Fruit fly (Drosophila melanogaster) whole organism, wandering third instar larva: ENCODE measurements around the gene spoon.
A peak's percentile ranks its signal among the peaks of the same experiment; 100 is the strongest.

Experiments
- Abd-B ChIP-seq: fragments of >200 bp; optimal IDR thresholded peaks from 2 replicates; lab custom pipeline; 2017; ENCODE audit warnings: missing biosample characterization, missing genetic modification characterization
- CG32264 ChIP-seq: fragments of 200-800 bp; sonication (Bioruptor generic); optimal IDR thresholded peaks from 2 replicates; lab custom pipeline; 2016; ENCODE audit warnings: missing biosample characterization, missing genetic modification characterization
- CG9705 ChIP-seq: fragments of 200-800 bp; sonication (Bioruptor generic); optimal IDR thresholded peaks from 2 replicates; lab custom pipeline; 2018; ENCODE audit warnings: missing biosample characterization, mild to moderate bottlenecking, missing genetic modification characterization
- CrebA ChIP-seq: fragments of 200-800 bp; sonication (Bioruptor generic); optimal IDR thresholded peaks from 2 replicates; lab custom pipeline; 2016; ENCODE audit warnings: missing biosample characterization, mild to moderate bottlenecking, missing genetic modification characterization, borderline replicate concordance
- Dif ChIP-seq: fragments of 200-275, 200-300 bp; sonication (Bioruptor generic); optimal IDR thresholded peaks from 2 replicates; lab custom pipeline; 2018; ENCODE audit warnings: missing biosample characterization, missing genetic modification characterization; ENCODE audit not compliant: partially characterized antibody
- GATAd ChIP-seq: sonication (Bioruptor generic); optimal IDR thresholded peaks from 2 replicates; lab custom pipeline; 2016; ENCODE audit warnings: missing biosample characterization, missing genetic modification characterization
- HLH106 ChIP-seq: fragments of 200-800 bp; optimal IDR thresholded peaks from 3 replicates; lab custom pipeline; 2019; ENCODE audit warnings: missing biosample characterization, mild to moderate bottlenecking, missing genetic modification characterization, moderate library complexity
- Hnf4 ChIP-seq: fragments of 200-800 bp; sonication (Bioruptor generic); optimal IDR thresholded peaks from 2 replicates; lab custom pipeline; 2016; ENCODE audit warnings: missing biosample characterization, mild to moderate bottlenecking, missing genetic modification characterization
- Hr78 ChIP-seq: fragments of >200 bp; optimal IDR thresholded peaks from 2 replicates; lab custom pipeline; 2017; ENCODE audit warnings: missing biosample characterization, missing genetic modification characterization
- Hr83 ChIP-seq: fragments of 200-300 bp; sonication (Bioruptor generic); optimal IDR thresholded peaks from 2 replicates; lab custom pipeline; 2016; ENCODE audit warnings: missing biosample characterization, mild to moderate bottlenecking, missing genetic modification characterization, moderate library complexity; ENCODE audit not compliant: poor library complexity, severe bottlenecking
- Jra ChIP-seq: sonication (Bioruptor generic); optimal IDR thresholded peaks from 2 replicates; lab custom pipeline; 2016; ENCODE audit warnings: missing biosample characterization, missing genetic modification characterization
- Mio ChIP-seq: sonication (Bioruptor generic); optimal IDR thresholded peaks from 2 replicates; lab custom pipeline; 2016; ENCODE audit warnings: missing biosample characterization, missing genetic modification characterization
- Myc ChIP-seq: fragments of >200 bp; optimal IDR thresholded peaks from 2 replicates; lab custom pipeline; 2017
- N ChIP-seq: fragments of >200 bp; optimal IDR thresholded peaks from 2 replicates; lab custom pipeline; 2018; ENCODE audit warnings: missing biosample characterization, missing external identifiers, missing genetic modification characterization
- OdsH ChIP-seq: fragments of 200-800 bp; sonication (Bioruptor generic); optimal IDR thresholded peaks from 2 replicates; lab custom pipeline; 2016; ENCODE audit warnings: missing biosample characterization, mild to moderate bottlenecking, missing genetic modification characterization
- Rel ChIP-seq, 2 experiments: fragments of 200-800 bp; sonication (Bioruptor generic) in 1 of 2; optimal IDR thresholded peaks; 2 replicates in 1 of 2; 3 replicates in 1 of 2; lab custom pipeline; 2016 to 2019; ENCODE audit warnings: mild to moderate bottlenecking in 2 of 2, missing biosample characterization in 2 of 2, missing genetic modification characterization in 2 of 2, moderate library complexity in 1 of 2
- Sp1 ChIP-seq: fragments of 200-800 bp; sonication (Bioruptor generic); optimal IDR thresholded peaks from 3 replicates; lab custom pipeline; 2019; ENCODE audit warnings: missing biosample characterization, mild to moderate bottlenecking, missing genetic modification characterization, moderate library complexity
- Vsx2 ChIP-seq: fragments of 200-300, 225-300 bp; sonication (Bioruptor generic); optimal IDR thresholded peaks from 2 replicates; lab custom pipeline; 2018; ENCODE audit warnings: missing biosample characterization, missing genetic modification characterization; ENCODE audit not compliant: partially characterized antibody
- br ChIP-seq: fragments of 200-800 bp; sonication (Bioruptor generic); optimal IDR thresholded peaks from 2 replicates; lab custom pipeline; 2016; ENCODE audit warnings: missing biosample characterization, missing genetic modification characterization
- brk ChIP-seq: fragments of 200-800 bp; sonication (Bioruptor generic); optimal IDR thresholded peaks from 2 replicates; lab custom pipeline; 2016; ENCODE audit warnings: missing biosample characterization, mild to moderate bottlenecking, missing genetic modification characterization
- dl ChIP-seq, 2 experiments: fragments of 175-275, 200-275 bp in 1 of 2; fragments of 200-275 bp in 1 of 2; sonication (Bioruptor generic); optimal IDR thresholded peaks; lab custom pipeline; 2018; ENCODE audit warnings: mild to moderate bottlenecking in 2 of 2, missing biosample characterization in 2 of 2, missing genetic modification characterization in 2 of 2, moderate library complexity in 2 of 2; ENCODE audit not compliant: partially characterized antibody in 2 of 2, insufficient read depth in 1 of 2
- dmrt93B ChIP-seq: fragments of 200-800 bp; sonication (Bioruptor generic); optimal IDR thresholded peaks from 2 replicates; lab custom pipeline; 2018; ENCODE audit warnings: missing biosample characterization, mild to moderate bottlenecking, missing genetic modification characterization
- dsf ChIP-seq: sonication (Bioruptor generic); optimal IDR thresholded peaks from 2 replicates; lab custom pipeline; 2016; ENCODE audit warnings: missing biosample characterization, missing genetic modification characterization, borderline replicate concordance
- ey ChIP-seq: fragments of 200-800 bp; sonication (Bioruptor generic); optimal IDR thresholded peaks from 2 replicates; lab custom pipeline; 2016; ENCODE audit warnings: missing biosample characterization, missing genetic modification characterization
- foxo ChIP-seq, 2 experiments: fragments of 200-800 bp; sonication (Bioruptor generic); optimal IDR thresholded peaks; 2 replicates in 1 of 2; 3 replicates in 1 of 2; lab custom pipeline; 2016 to 2017; ENCODE audit warnings: missing biosample characterization in 2 of 2, missing genetic modification characterization in 2 of 2
- fru ChIP-seq: fragments of 200-800 bp; sonication (Bioruptor generic); optimal IDR thresholded peaks from 3 replicates; lab custom pipeline; 2016; ENCODE audit warnings: missing biosample characterization, mild to moderate bottlenecking, missing genetic modification characterization
- h ChIP-seq: fragments of 200-800 bp; sonication (Bioruptor generic); optimal IDR thresholded peaks from 3 replicates; lab custom pipeline; 2016; ENCODE audit warnings: missing biosample characterization, mild to moderate bottlenecking, missing genetic modification characterization
- jim ChIP-seq: fragments of 175-275, 200-325 bp; sonication (Bioruptor generic); optimal IDR thresholded peaks from 2 replicates; lab custom pipeline; 2016; ENCODE audit warnings: missing biosample characterization, mild to moderate bottlenecking, missing genetic modification characterization
- lola ChIP-seq: fragments of >200 bp; optimal IDR thresholded peaks from 2 replicates; lab custom pipeline; 2017; ENCODE audit warnings: missing biosample characterization, missing genetic modification characterization
- pan ChIP-seq: fragments of >200 bp; optimal IDR thresholded peaks from 2 replicates; lab custom pipeline; 2017
- psq ChIP-seq: fragments of 200-800 bp; sonication (Bioruptor generic); optimal IDR thresholded peaks from 3 replicates; lab custom pipeline; 2017; ENCODE audit warnings: missing biosample characterization, mild to moderate bottlenecking, missing genetic modification characterization, moderate library complexity
- rgr ChIP-seq: fragments of 200-800 bp; sonication (Bioruptor generic); optimal IDR thresholded peaks from 3 replicates; lab custom pipeline; 2016; ENCODE audit warnings: missing biosample characterization, mild to moderate bottlenecking, missing genetic modification characterization
- sage ChIP-seq: fragments of 200-800 bp; sonication (Bioruptor generic); optimal IDR thresholded peaks from 2 replicates; lab custom pipeline; 2016; ENCODE audit warnings: missing biosample characterization, mild to moderate bottlenecking, missing genetic modification characterization
- sv ChIP-seq: fragments of 200-800 bp; sonication (Bioruptor generic); optimal IDR thresholded peaks from 3 replicates; lab custom pipeline; 2016; ENCODE audit warnings: missing biosample characterization, missing genetic modification characterization
- tai ChIP-seq: sonication (Bioruptor generic); optimal IDR thresholded peaks from 2 replicates; lab custom pipeline; 2016; ENCODE audit warnings: missing biosample characterization, missing genetic modification characterization
- usp ChIP-seq: fragments of >200 bp; optimal IDR thresholded peaks from 2 replicates; lab custom pipeline; 2017; ENCODE audit warnings: missing biosample characterization, missing genetic modification characterization
- woc ChIP-seq: sonication (Bioruptor generic); optimal IDR thresholded peaks from 2 replicates; lab custom pipeline; 2016; ENCODE audit warnings: missing biosample characterization, mild to moderate bottlenecking, missing genetic modification characterization

The spoon gene

dm6 chrX:5420568-5421019, at the start of gene spoon:
Gene spoon (minus strand): TSS chrX:5420867.
- TF ChIP-seq jim (GFP tag; lab: Kevin White, UChicago) (peak; percentile 27), rgr (GFP tag; lab: Kevin White, UChicago) (peak; percentile 17), sv (peak; percentile 3), Rel (GFP tag; optimal IDR thresholded peaks at IDR 0.05; lab: Kevin White, UChicago) (no peak), Rel (tag; optimal IDR thresholded peaks at IDR 0.05; lab: Kevin White, UChicago) (no peak), Hr78 (GFP tag; lab: Kevin White, UChicago) (no peak), foxo (GFP tag; optimal IDR thresholded peaks at IDR 0.05; lab: Kevin White, UChicago) (peak in 1 of 2 experiments; percentile 12), dmrt93B (peak; percentile 27), Hnf4 (GFP tag; lab: Kevin White, UChicago) (peak; percentile 46), h (peak; percentile 37), ey (GFP tag; lab: Kevin White, UChicago) (no peak), br (GFP tag; lab: Kevin White, UChicago) (peak; percentile 15), fru (GFP tag; lab: Kevin White, UChicago) (peak; percentile 21)

dm6 chrX:5446404-5446803, 25.7 kb upstream of the spoon start, which contains the start of gene SPR:
Gene SPR (plus strand): TSS chrX:5446656.
- TF ChIP-seq CrebA (GFP tag; lab: Kevin White, UChicago) (no peak), woc (GFP tag; lab: Kevin White, UChicago) (no peak), dl (GFP tag; optimal IDR thresholded peaks at IDR 0.05; lab: Kevin White, UChicago; ENCODE audit: insufficient read depth in 1 of 2, partially characterized antibody in 2 of 2) (no peak), tai (no peak), HLH106 (tag; lab: Kevin White, UChicago) (no peak)

dm6 chrX:5432635-5433482, 12.2 kb upstream of the spoon start:
- TF ChIP-seq fru (GFP tag; lab: Kevin White, UChicago) (no peak), Myc (peak; percentile 51), sv (no peak), Rel (GFP tag; optimal IDR thresholded peaks at IDR 0.05; lab: Kevin White, UChicago) (no peak), Rel (tag; optimal IDR thresholded peaks at IDR 0.05; lab: Kevin White, UChicago) (peak; percentile 95)
- TF ChIP-seq, all 38 proteins: peak for 2

dm6 chrX:5429778-5430576, 9.3 kb upstream of the spoon start:
- peak; percentile 92 for TF ChIP-seq ey (GFP tag; lab: Kevin White, UChicago)
- TF ChIP-seq Vsx2 (GFP tag; lab: Kevin White, UChicago): no peak
- TF ChIP-seq h: peak; percentile 95
- peak; percentile 91 for TF ChIP-seq Sp1 (GFP tag; lab: Kevin White, UChicago)
- TF ChIP-seq lola (GFP tag; lab: Kevin White, UChicago): no peak
- TF ChIP-seq psq (GFP tag; lab: Kevin White, UChicago): peak; percentile 88
- peak; percentile 41 for TF ChIP-seq Mio (GFP tag; lab: Kevin White, UChicago)
- TF ChIP-seq CrebA (GFP tag; lab: Kevin White, UChicago): peak; percentile 28
- TF ChIP-seq jim (GFP tag; lab: Kevin White, UChicago): no peak
- TF ChIP-seq Jra (GFP tag; lab: Kevin White, UChicago): peak; percentile 81
- TF ChIP-seq pan (lab: Kevin White, UChicago): no peak
- peak; percentile 40 for TF ChIP-seq CG32264 (GFP tag; lab: Kevin White, UChicago)
- TF ChIP-seq Dif (GFP tag; lab: Kevin White, UChicago): peak; percentile 64
- peak; percentile 83 for TF ChIP-seq Hnf4 (GFP tag; lab: Kevin White, UChicago)
- TF ChIP-seq GATAd: peak; percentile 53
- TF ChIP-seq tai: no peak
- TF ChIP-seq rgr (GFP tag; lab: Kevin White, UChicago): peak; percentile 92
- TF ChIP-seq Abd-B: no peak
- peak; percentile 94 for TF ChIP-seq woc (GFP tag; lab: Kevin White, UChicago)
- peak; percentile 79 for TF ChIP-seq brk (GFP tag; lab: Kevin White, UChicago)
- no peak for TF ChIP-seq dl (GFP tag; optimal IDR thresholded peaks at IDR 0.05; lab: Kevin White, UChicago; ENCODE audit: insufficient read depth in 1 of 2, partially characterized antibody in 2 of 2)
- peak; percentile 27 for TF ChIP-seq sage
- TF ChIP-seq N (GFP tag; lab: Kevin White, UChicago): no peak
- peak; percentile 82 for TF ChIP-seq sv
- TF ChIP-seq Hr83 (GFP tag; lab: Kevin White, UChicago): no peak
- TF ChIP-seq usp (GFP tag; lab: Kevin White, UChicago): no peak
- TF ChIP-seq dmrt93B: peak; percentile 91
- TF ChIP-seq Myc: no peak
- peak; percentile 93 for TF ChIP-seq OdsH
- TF ChIP-seq foxo (GFP tag; optimal IDR thresholded peaks at IDR 0.05; lab: Kevin White, UChicago): peak in 1 of 2 experiments; percentile 93
- peak; percentile 28 for TF ChIP-seq dsf (GFP tag; lab: Kevin White, UChicago)
- peak; percentile 90 for TF ChIP-seq CG9705 (GFP tag; lab: Kevin White, UChicago)
- TF ChIP-seq fru (GFP tag; lab: Kevin White, UChicago): peak; percentile 94
- peak; percentile 92 for TF ChIP-seq br (GFP tag; lab: Kevin White, UChicago)
